Fruit fly (Drosophila melanogaster) whole organism, embryonic: ENCODE data around the gene CG15629.

Experiments used
- Asciz ChIP-seq: fragments of 200-800 bp; sonication (Bioruptor generic); optimal IDR thresholded peaks from 2 replicates; lab custom pipeline; 2017; ENCODE audit warnings: missing biosample characterization, mild to moderate bottlenecking, missing genetic modification characterization, missing genetic modification reagents
- CG10321 ChIP-seq: fragments of 200-800 bp; sonication (Bioruptor generic); IDR thresholded peaks from 2 replicates; pipeline ENCODE4 v1.3.6; 2022; ENCODE audit warnings: missing biosample characterization, missing genetic modification characterization
- CG10431 ChIP-seq: fragments of 200-800 bp; sonication (Bioruptor generic); optimal IDR thresholded peaks from 3 replicates; lab custom pipeline; 2018; ENCODE audit warnings: missing biosample characterization, mild to moderate bottlenecking, missing genetic modification characterization
- CG10462 ChIP-seq: fragments of 200-800 bp; sonication (Bioruptor generic); optimal IDR thresholded peaks from 2 replicates; lab custom pipeline; 2016; ENCODE audit warnings: missing biosample characterization, missing genetic modification characterization
- CG11504 ChIP-seq: fragments of 200-800 bp; sonication (Bioruptor generic); optimal IDR thresholded peaks from 3 replicates; lab custom pipeline; 2019; ENCODE audit warnings: missing biosample characterization, mild to moderate bottlenecking, missing genetic modification characterization, moderate library complexity
- CG12104 ChIP-seq: fragments of 200-800 bp; sonication (Bioruptor generic); optimal IDR thresholded peaks from 3 replicates; lab custom pipeline; 2016; ENCODE audit warnings: missing biosample characterization, missing genetic modification characterization
- CG14014 ChIP-seq: fragments of 200-800 bp; sonication (Bioruptor generic); IDR thresholded peaks from 2 replicates; pipeline ENCODE4 v1.3.6; 2022; ENCODE audit warnings: missing biosample characterization, missing genetic modification characterization
- CG15696 ChIP-seq: fragments of 200-800 bp; sonication (Bioruptor generic); optimal IDR thresholded peaks from 2 replicates; lab custom pipeline; 2019; ENCODE audit warnings: missing biosample characterization, mild to moderate bottlenecking, missing genetic modification characterization, moderate library complexity
- CG16815 ChIP-seq: fragments of 200-800 bp; sonication (Bioruptor generic); optimal IDR thresholded peaks from 3 replicates; lab custom pipeline; 2017; ENCODE audit warnings: missing biosample characterization, mild to moderate bottlenecking, missing genetic modification characterization
- CG2199 ChIP-seq: fragments of 200-800 bp; sonication (Bioruptor generic); IDR thresholded peaks from 3 replicates; pipeline ENCODE4 v1.3.6; 2022; ENCODE audit warnings: missing biosample characterization, missing genetic modification characterization
- CG2678 ChIP-seq: fragments of 200-800 bp; sonication (Bioruptor generic); optimal IDR thresholded peaks from 3 replicates; lab custom pipeline; 2019; ENCODE audit warnings: missing biosample characterization, mild to moderate bottlenecking, missing genetic modification characterization, moderate library complexity
- CG31388 ChIP-seq: fragments of 200-800 bp; sonication (Bioruptor generic); optimal IDR thresholded peaks from 2 replicates; lab custom pipeline; 2016; ENCODE audit warnings: missing biosample characterization, missing genetic modification characterization
- CG32772 ChIP-seq: fragments of 200-800 bp; sonication (Bioruptor generic); IDR thresholded peaks from 2 replicates; pipeline ENCODE4 v1.3.6; 2022; ENCODE audit warnings: missing biosample characterization, missing genetic modification characterization
- CG34224 ChIP-seq: fragments of 200-800 bp; sonication (Bioruptor generic); IDR thresholded peaks from 3 replicates; pipeline ENCODE4 v1.3.6; 2022; ENCODE audit warnings: missing biosample characterization, missing genetic modification characterization; ENCODE audit not compliant: partially characterized antibody
- CG3838 ChIP-seq: fragments of 200-800 bp; sonication (Bioruptor generic); optimal IDR thresholded peaks from 3 replicates; lab custom pipeline; 2016; ENCODE audit warnings: missing biosample characterization, missing genetic modification characterization
- CG7271 ChIP-seq: fragments of 200-800 bp; sonication (Bioruptor generic); optimal IDR thresholded peaks from 2 replicates; lab custom pipeline; 2018; ENCODE audit warnings: missing biosample characterization, mild to moderate bottlenecking, missing genetic modification characterization, moderate library complexity
- CG7357 ChIP-seq: fragments of 200-800 bp; sonication (Bioruptor generic); IDR thresholded peaks from 3 replicates; pipeline ENCODE4 v1.3.6; 2022; ENCODE audit warnings: missing biosample characterization, missing genetic modification characterization
- CG7839 ChIP-seq: fragments of 200-800 bp; sonication (Bioruptor generic); optimal IDR thresholded peaks from 3 replicates; lab custom pipeline; 2018; ENCODE audit warnings: missing biosample characterization, mild to moderate bottlenecking, missing genetic modification characterization, moderate library complexity
- CG9609 ChIP-seq: fragments of 200-800 bp; sonication (Bioruptor generic); optimal IDR thresholded peaks from 3 replicates; lab custom pipeline; 2016; ENCODE audit warnings: missing biosample characterization, missing genetic modification characterization
- CG9797 ChIP-seq: fragments of 200-800 bp; sonication (Bioruptor generic); optimal IDR thresholded peaks from 3 replicates; lab custom pipeline; 2018; ENCODE audit warnings: missing biosample characterization, mild to moderate bottlenecking, missing genetic modification characterization
- Fer1 ChIP-seq: fragments of 200-800 bp; sonication (Bioruptor generic); optimal IDR thresholded peaks from 2 replicates; lab custom pipeline; 2017; ENCODE audit warnings: missing biosample characterization, mild to moderate bottlenecking, missing genetic modification characterization
- HHEX ChIP-seq: fragments of 200-800 bp; sonication (Bioruptor generic); optimal IDR thresholded peaks from 3 replicates; lab custom pipeline; 2017; ENCODE audit warnings: missing biosample characterization, mild to moderate bottlenecking, missing genetic modification characterization, missing genetic modification reagents
- Lhr ChIP-seq: fragments of 200-800 bp; sonication (Bioruptor generic); optimal IDR thresholded peaks from 3 replicates; lab custom pipeline; 2017; ENCODE audit warnings: mild to moderate bottlenecking, missing biosample characterization, missing genetic modification reagents, missing genetic modification characterization
- Nf-YA ChIP-seq: fragments of 200-800 bp; sonication (Bioruptor generic); IDR thresholded peaks from 2 replicates; pipeline ENCODE4 v1.3.6; 2022; ENCODE audit warnings: missing biosample characterization, missing genetic modification characterization
- Sin3A ChIP-seq: fragments of >200 bp; optimal IDR thresholded peaks from 2 replicates; lab custom pipeline; 2018
- Usf ChIP-seq: fragments of 200-800 bp; sonication (Bioruptor generic); optimal IDR thresholded peaks from 2 replicates; lab custom pipeline; 2017; ENCODE audit warnings: missing genotype, missing biosample characterization, missing genetic modification characterization
- Xrp1 ChIP-seq: fragments of 200-800 bp; sonication (Bioruptor generic); IDR thresholded peaks from 2 replicates; pipeline ENCODE4 v1.3.6; 2022; ENCODE audit warnings: missing biosample characterization, missing genetic modification characterization
- ac ChIP-seq: fragments of 200-800 bp; sonication (Bioruptor generic); optimal IDR thresholded peaks from 3 replicates; lab custom pipeline; 2017; ENCODE audit warnings: missing biosample characterization, mild to moderate bottlenecking, missing genetic modification characterization
- ase ChIP-seq: fragments of 200-800 bp; sonication (Bioruptor generic); IDR thresholded peaks from 3 replicates; pipeline ENCODE4 v1.3.6; 2022; ENCODE audit warnings: missing biosample characterization, missing genetic modification characterization
- bigmax ChIP-seq: fragments of 200-800 bp; sonication (Bioruptor generic); optimal IDR thresholded peaks from 2 replicates; lab custom pipeline; 2018; ENCODE audit warnings: missing biosample characterization, mild to moderate bottlenecking, missing genetic modification characterization
- chm ChIP-seq: fragments of 200-800 bp; sonication (Bioruptor generic); IDR thresholded peaks from 2 replicates; pipeline ENCODE4 v1.3.6; 2022; ENCODE audit warnings: missing biosample characterization, missing genetic modification characterization
- corto ChIP-seq: fragments of 200-800 bp; sonication (Bioruptor generic); optimal IDR thresholded peaks from 2 replicates; lab custom pipeline; 2016; ENCODE audit warnings: missing biosample characterization, mild to moderate bottlenecking, missing genetic modification characterization, moderate library complexity
- dan ChIP-seq: fragments of 200-800 bp; sonication (Bioruptor generic); IDR thresholded peaks from 2 replicates; pipeline ENCODE4 v1.3.6; 2022; ENCODE audit warnings: missing biosample characterization, missing genetic modification characterization
- dmrt11E ChIP-seq: fragments of 200-800 bp; sonication (Bioruptor generic); optimal IDR thresholded peaks from 3 replicates; lab custom pipeline; 2018; ENCODE audit warnings: missing biosample characterization, mild to moderate bottlenecking, missing genetic modification characterization, moderate library complexity
- dmrt99B ChIP-seq: fragments of 200-800 bp; sonication (Bioruptor generic); optimal IDR thresholded peaks from 2 replicates; lab custom pipeline; 2018; ENCODE audit warnings: missing biosample characterization, mild to moderate bottlenecking, missing genetic modification characterization, moderate library complexity
- ems ChIP-seq: fragments of 200-800 bp; sonication (Bioruptor generic); optimal IDR thresholded peaks from 3 replicates; lab custom pipeline; 2016; ENCODE audit warnings: missing biosample characterization, missing genetic modification characterization
- fru ChIP-seq: fragments of >200 bp; optimal IDR thresholded peaks from 2 replicates; lab custom pipeline; 2017
- fu2 ChIP-seq: fragments of 200-800 bp; sonication (Bioruptor generic); optimal IDR thresholded peaks from 2 replicates; lab custom pipeline; 2016; ENCODE audit warnings: missing biosample characterization, missing genetic modification characterization
- gce ChIP-seq: fragments of 200-800 bp; sonication (Bioruptor generic); IDR thresholded peaks from 3 replicates; pipeline ENCODE4 v1.3.6; 2022; ENCODE audit warnings: missing biosample characterization, missing genetic modification characterization
- gt ChIP-seq: fragments of 200-800 bp; sonication (Bioruptor generic); IDR thresholded peaks from 2 replicates; pipeline ENCODE4 v1.3.6; 2022; ENCODE audit warnings: missing biosample characterization, missing genetic modification characterization
- ham ChIP-seq: fragments of 200-800 bp; sonication (Bioruptor generic); IDR thresholded peaks from 2 replicates; pipeline ENCODE4 v1.3.6; 2022; ENCODE audit warnings: missing biosample characterization, missing genetic modification characterization
- nmo ChIP-seq: fragments of 200-800 bp; sonication (Bioruptor generic); optimal IDR thresholded peaks from 2 replicates; lab custom pipeline; 2018; ENCODE audit warnings: missing biosample characterization, mild to moderate bottlenecking, missing genetic modification characterization, moderate library complexity
- org-1 ChIP-seq: fragments of 200-800 bp; sonication (Bioruptor generic); optimal IDR thresholded peaks from 2 replicates; lab custom pipeline; 2017; ENCODE audit warnings: missing biosample characterization, missing genetic modification characterization
- pita ChIP-seq: fragments of 200-800 bp; sonication (Bioruptor generic); optimal IDR thresholded peaks from 2 replicates; lab custom pipeline; 2017; ENCODE audit warnings: missing biosample characterization, mild to moderate bottlenecking, missing genetic modification characterization
- pros ChIP-seq: fragments of 200-800 bp; sonication (Bioruptor generic); optimal IDR thresholded peaks from 3 replicates; lab custom pipeline; 2019; ENCODE audit warnings: missing biosample characterization, mild to moderate bottlenecking, missing genetic modification characterization, moderate library complexity
- psq ChIP-seq: fragments of 200-800 bp; sonication (Bioruptor generic); optimal IDR thresholded peaks from 2 replicates; lab custom pipeline; 2017; ENCODE audit warnings: missing biosample characterization, missing genetic modification characterization
- pzg ChIP-seq: fragments of 200-800 bp; sonication (Bioruptor generic); optimal IDR thresholded peaks from 3 replicates; lab custom pipeline; 2018; ENCODE audit warnings: missing biosample characterization, mild to moderate bottlenecking, missing genetic modification characterization, moderate library complexity
- so ChIP-seq: fragments of 200-800 bp; sonication (Bioruptor generic); IDR thresholded peaks from 3 replicates; pipeline ENCODE4 v1.3.6; 2022; ENCODE audit warnings: missing biosample characterization, missing genetic modification characterization
- sug ChIP-seq: fragments of 200-800 bp; optimal IDR thresholded peaks from 2 replicates; lab custom pipeline; 2019; ENCODE audit warnings: missing biosample characterization, mild to moderate bottlenecking, missing genetic modification characterization, moderate library complexity
- unpg ChIP-seq: fragments of 200-800 bp; sonication (Bioruptor generic); optimal IDR thresholded peaks from 3 replicates; lab custom pipeline; 2018; ENCODE audit warnings: missing biosample characterization, mild to moderate bottlenecking, missing genetic modification characterization, moderate library complexity
- vfl ChIP-seq: fragments of 200-800 bp; sonication (Bioruptor generic); optimal IDR thresholded peaks from 2 replicates; lab custom pipeline; 2016; ENCODE audit warnings: missing biosample characterization, missing genetic modification characterization
- zfh1 ChIP-seq: fragments of 200-800 bp; sonication (Bioruptor generic); IDR thresholded peaks from 3 replicates; pipeline ENCODE4 v1.3.6; 2022; ENCODE audit warnings: missing biosample characterization, missing genetic modification characterization

CG15629 gene

DNA sequence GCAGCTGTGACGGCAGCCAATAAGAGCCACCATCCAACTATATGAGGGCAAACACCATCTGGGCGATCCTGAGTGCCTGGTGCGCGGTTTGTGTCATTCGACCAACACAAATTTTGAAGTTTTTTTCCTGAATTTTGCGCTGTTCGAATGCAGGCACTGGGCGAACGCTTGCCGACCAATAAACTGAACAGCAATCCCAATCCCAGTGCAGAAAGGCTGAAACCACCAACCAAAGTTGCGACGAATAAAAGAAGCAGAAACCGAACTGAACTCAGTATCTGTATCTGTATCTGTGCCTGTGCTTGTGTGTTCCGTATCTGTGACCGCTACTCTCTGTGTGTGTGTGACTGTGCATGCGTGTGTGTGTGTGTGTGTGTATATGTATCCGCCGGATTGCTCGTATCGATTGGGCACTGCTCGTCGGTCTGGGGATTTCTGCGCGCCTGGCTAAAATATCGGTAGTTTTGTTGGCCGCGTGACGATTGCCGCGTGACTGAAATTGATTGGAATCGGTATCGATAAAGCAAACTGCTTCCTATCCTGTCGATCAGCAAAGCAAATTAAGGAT lies 1.2 kb upstream of the CG15629 start (continued):
- TF ChIP-seq Lhr (GFP tag; lab: Kevin White, UChicago) (peak; percentile 97), CG16815 (GFP tag; lab: Kevin White, UChicago) (no peak), ac (no peak), pzg (GFP tag; lab: Kevin White, UChicago) (peak; percentile 13), CG34224 (GFP tag; lab: Robert Waterston, UW) (peak; percentile 80), Asciz (GFP tag; lab: Kevin White, UChicago) (no peak), psq (GFP tag; lab: Kevin White, UChicago) (no peak), Nf-YA (GFP tag; lab: Robert Waterston, UW) (peak; percentile 71), zfh1 (no peak), ems (GFP tag; lab: Kevin White, UChicago) (no peak), dan (GFP tag; lab: Robert Waterston, UW) (no peak), Xrp1 (GFP tag; lab: Robert Waterston, UW) (no peak), ham (no peak), ase (GFP tag; lab: Robert Waterston, UW) (no peak), Sin3A (lab: Kevin White, UChicago) (no peak), org-1 (no peak), CG7357 (GFP tag; lab: Robert Waterston, UW) (no peak), CG2678 (tag; lab: Kevin White, UChicago) (no peak), dmrt99B (tag; lab: Kevin White, UChicago) (no peak), CG10431 (GFP tag; lab: Kevin White, UChicago) (no peak), vfl (no peak), nmo (GFP tag; lab: Kevin White, UChicago) (no peak), CG2199 (GFP tag; lab: Robert Waterston, UW) (peak; percentile 98), CG11504 (tag; lab: Kevin White, UChicago) (no peak), CG32772 (peak; percentile 71; the same call in 1 of the 2 replicates), fru (lab: Kevin White, UChicago) (no peak), Usf (GFP tag; lab: Kevin White, UChicago) (no peak), dmrt11E (no peak), CG31388 (GFP tag; lab: Kevin White, UChicago) (no peak), CG12104 (GFP tag; lab: Kevin White, UChicago) (no peak), HHEX (GFP tag; lab: Kevin White, UChicago) (no peak), sug (peak; percentile 69), CG14014 (no peak), CG9609 (no peak), pita (GFP tag; lab: Kevin White, UChicago) (no peak), CG10462 (no peak), CG15696 (tag; lab: Kevin White, UChicago) (no peak), unpg (GFP tag; lab: Kevin White, UChicago) (no peak), CG9797 (GFP tag; lab: Kevin White, UChicago) (no peak), corto (GFP tag; lab: Kevin White, UChicago) (peak; percentile 80), pros (GFP tag; lab: Kevin White, UChicago) (peak; percentile 15), bigmax (GFP tag; lab: Kevin White, UChicago) (peak; percentile 49), CG3838 (GFP tag; lab: Kevin White, UChicago) (no peak), CG7271 (no peak), CG7839 (tag; lab: Kevin White, UChicago) (no peak), fu2 (GFP tag; lab: Kevin White, UChicago) (no peak), chm (GFP tag; lab: Robert Waterston, UW) (peak; percentile 77), gt (GFP tag; lab: Robert Waterston, UW) (no peak), CG10321 (GFP tag; lab: Robert Waterston, UW) (no peak), Fer1 (GFP tag; lab: Kevin White, UChicago) (no peak), gce (GFP tag; lab: Robert Waterston, UW) (no peak; the same call in 2 of the 3 replicates), so (peak; percentile 65; the same call in 2 of the 3 replicates)
